Fruit fly (Drosophila melanogaster) whole organism, adult: ENCODE data around the gene CG17732.
A peak's percentile ranks its signal among the peaks of the same experiment; 100 is the strongest.

Experiments
- CG11617 ChIP-seq: fragments of 200-800 bp; sonication (Bioruptor generic); optimal IDR thresholded peaks from 2 replicates; lab custom pipeline; 2017; ENCODE audit warnings: mild to moderate bottlenecking, missing biosample characterization, missing genetic modification reagents, missing genetic modification characterization
- CG12768 ChIP-seq: fragments of 200-800 bp; sonication (Bioruptor generic); optimal IDR thresholded peaks from 2 replicates; lab custom pipeline; 2017; ENCODE audit warnings: missing biosample characterization, missing genetic modification characterization, mild to moderate bottlenecking, moderate library complexity, missing genetic modification reagents
- CG14711 ChIP-seq: fragments of 200-800 bp; sonication (Bioruptor generic); optimal IDR thresholded peaks from 2 replicates; lab custom pipeline; 2018; ENCODE audit warnings: missing biosample characterization, mild to moderate bottlenecking, missing genetic modification characterization, moderate library complexity
- CG1620 ChIP-seq: fragments of 200-800 bp; sonication (Bioruptor generic); optimal IDR thresholded peaks from 2 replicates; lab custom pipeline; 2016; ENCODE audit warnings: missing biosample characterization, missing genetic modification characterization
- CG33017 ChIP-seq: fragments of 200-800 bp; sonication (Bioruptor generic); optimal IDR thresholded peaks from 2 replicates; lab custom pipeline; 2018; ENCODE audit warnings: missing biosample characterization, mild to moderate bottlenecking, missing genetic modification characterization, moderate library complexity
- CG5204 ChIP-seq: fragments of 200-800 bp; sonication (Bioruptor generic); optimal IDR thresholded peaks from 2 replicates; lab custom pipeline; 2016; ENCODE audit warnings: missing biosample characterization, missing genetic modification characterization
- CG7045 ChIP-seq: fragments of 200-800 bp; sonication (Bioruptor generic); optimal IDR thresholded peaks from 2 replicates; lab custom pipeline; 2017; ENCODE audit warnings: missing biosample characterization, mild to moderate bottlenecking, missing genetic modification characterization
- CG7101 ChIP-seq: fragments of 200-800 bp; sonication (Bioruptor generic); optimal IDR thresholded peaks from 2 replicates; lab custom pipeline; 2018; ENCODE audit warnings: missing biosample characterization, mild to moderate bottlenecking, missing genetic modification characterization, moderate library complexity
- Clk ChIP-seq: fragments of 200-800 bp; sonication (Bioruptor generic); optimal IDR thresholded peaks from 2 replicates; lab custom pipeline; 2017; ENCODE audit warnings: missing biosample characterization, missing genetic modification characterization
- Crg-1 ChIP-seq: fragments of 200-800 bp; sonication (Bioruptor generic); optimal IDR thresholded peaks from 2 replicates; lab custom pipeline; 2016; ENCODE audit warnings: missing biosample characterization, missing genetic modification characterization
- Hr96 ChIP-seq: fragments of 200-800 bp; sonication (Bioruptor generic); optimal IDR thresholded peaks from 2 replicates; lab custom pipeline; 2016; ENCODE audit warnings: missing biosample characterization, missing genetic modification characterization
- Mnt ChIP-seq: fragments of 200-800 bp; sonication (Bioruptor generic); optimal IDR thresholded peaks from 2 replicates; lab custom pipeline; 2016; ENCODE audit warnings: missing biosample characterization, mild to moderate bottlenecking, missing genetic modification characterization
- bab1 ChIP-seq: fragments of 200-800 bp; sonication (Bioruptor generic); optimal IDR thresholded peaks from 3 replicates; lab custom pipeline; 2019; ENCODE audit warnings: missing biosample characterization, mild to moderate bottlenecking, missing genetic modification characterization, moderate library complexity
- cic ChIP-seq: fragments of 200-800 bp; sonication (Bioruptor generic); optimal IDR thresholded peaks from 2 replicates; lab custom pipeline; 2017; ENCODE audit warnings: missing biosample characterization, mild to moderate bottlenecking, missing genetic modification characterization, moderate library complexity
- cnc ChIP-seq, 2 experiments: fragments of >200 bp; optimal IDR thresholded peaks; 2 replicates each; lab custom pipeline; 2017
- kay ChIP-seq: fragments of 200-800 bp; sonication (Bioruptor generic); peaks from one replicate; lab custom pipeline; 2016; ENCODE audit warnings: missing biosample characterization, missing genetic modification characterization, borderline replicate concordance
- ovo ChIP-seq: fragments of 200-800 bp; sonication (Bioruptor generic); optimal IDR thresholded peaks from 2 replicates; lab custom pipeline; 2016; ENCODE audit warnings: missing biosample characterization, missing genetic modification characterization
- pad ChIP-seq: fragments of 200-800 bp; sonication (Bioruptor generic); optimal IDR thresholded peaks from 3 replicates; lab custom pipeline; 2017; ENCODE audit warnings: missing biosample characterization, missing genetic modification characterization, mild to moderate bottlenecking, moderate library complexity, missing genetic modification reagents
- tj ChIP-seq: fragments of 200-800 bp; sonication (Bioruptor generic); optimal IDR thresholded peaks from 3 replicates; lab custom pipeline; 2017; ENCODE audit warnings: missing biosample characterization, mild to moderate bottlenecking, missing genetic modification characterization, moderate library complexity
- toe ChIP-seq: fragments of 200-800 bp; sonication (Bioruptor generic); optimal IDR thresholded peaks from 2 replicates; lab custom pipeline; 2016; ENCODE audit warnings: missing biosample characterization, missing genetic modification characterization

The CG17732 gene

dm6 chr3L:19994015-19994414 is 12.5 kb downstream of the CG17732 start:
- peak; percentile 36 for TF ChIP-seq CG14711 (tag; lab: Kevin White, UChicago)
- TF ChIP-seq kay (GFP tag; lab: Kevin White, UChicago) = peak; percentile 40
- TF ChIP-seq ovo (GFP tag; lab: Kevin White, UChicago) = no peak
- no peak for TF ChIP-seq bab1 (GFP tag; lab: Kevin White, UChicago)

- TF ChIP-seq pad (no peak), cic (GFP tag; lab: Kevin White, UChicago) (no peak), CG1620 (no peak), bab1 (GFP tag; lab: Kevin White, UChicago) (no peak), Mnt (GFP tag; lab: Kevin White, UChicago) (no peak), toe (no peak), CG5204 (GFP tag; lab: Kevin White, UChicago) (peak; percentile 33), CG12768 (peak; percentile 45), tj (GFP tag; lab: Kevin White, UChicago) (no peak), ovo (GFP tag; lab: Kevin White, UChicago) (no peak), cnc (optimal IDR thresholded peaks at IDR 0.05; lab: Kevin White, UChicago) (no peak), Clk (GFP tag; lab: Kevin White, UChicago) (no peak), CG14711 (tag; lab: Kevin White, UChicago) (no peak), CG11617 (GFP tag; lab: Kevin White, UChicago) (no peak), kay (GFP tag; lab: Kevin White, UChicago) (no peak), CG33017 (tag; lab: Kevin White, UChicago) (no peak), CG7045 (GFP tag; lab: Kevin White, UChicago) (no peak), Crg-1 (no peak)
Measured at dm6 chr3L:20000081-20000736, 18.7 kb downstream of the CG17732 start, which contains the start of the genes Tom20 and Gabat. Tom20 (plus strand) TSS chr3L:20000644. Gabat (minus strand) TSS chr3L:20000686.

dm6 chr3L:20000878-20001640 is 19.6 kb downstream of the CG17732 start:
- TF ChIP-seq Mnt (GFP tag; lab: Kevin White, UChicago) (peak; percentile 67), tj (GFP tag; lab: Kevin White, UChicago) (no peak), CG11617 (GFP tag; lab: Kevin White, UChicago) (no peak)

- TF ChIP-seq ovo (GFP tag; lab: Kevin White, UChicago) (peak; percentile 43), Hr96 (GFP tag; lab: Kevin White, UChicago) (no peak), bab1 (GFP tag; lab: Kevin White, UChicago) (peak; percentile 92), CG7101 (tag; lab: Kevin White, UChicago) (peak; percentile 89), Crg-1 (peak; percentile 71), kay (GFP tag; lab: Kevin White, UChicago) (peak; percentile 75), CG5204 (GFP tag; lab: Kevin White, UChicago) (peak; percentile 76), CG1620 (peak; percentile 78), Clk (GFP tag; lab: Kevin White, UChicago) (peak; percentile 80), toe (peak; percentile 85), cic (GFP tag; lab: Kevin White, UChicago) (peak; percentile 63), CG14711 (tag; lab: Kevin White, UChicago) (peak; percentile 82), CG11617 (GFP tag; lab: Kevin White, UChicago) (peak; percentile 86), CG7045 (GFP tag; lab: Kevin White, UChicago) (peak; percentile 85), CG12768 (peak; percentile 87), Mnt (GFP tag; lab: Kevin White, UChicago) (peak; percentile 62), cnc (optimal IDR thresholded peaks at IDR 0.05; lab: Kevin White, UChicago) (no peak), tj (GFP tag; lab: Kevin White, UChicago) (peak; percentile 59), pad (peak; percentile 66), CG33017 (tag; lab: Kevin White, UChicago) (peak; percentile 85)
Measured at dm6 chr3L:20002482-20003234, 21.2 kb downstream of the CG17732 start, which contains the start of gene CG7668. CG7668 (plus strand) TSS chr3L:20002736.

- TF ChIP-seq Crg-1 (no peak), CG11617 (GFP tag; lab: Kevin White, UChicago) (no peak), bab1 (GFP tag; lab: Kevin White, UChicago) (no peak), CG14711 (tag; lab: Kevin White, UChicago) (no peak), CG1620 (no peak), tj (GFP tag; lab: Kevin White, UChicago) (no peak), cnc (optimal IDR thresholded peaks at IDR 0.05; lab: Kevin White, UChicago) (no peak), Hr96 (GFP tag; lab: Kevin White, UChicago) (no peak)
Measured at dm6 chr3L:20003235-20003493, 21.7 kb downstream of the CG17732 start.

- TF ChIP-seq toe (no peak), CG5204 (GFP tag; lab: Kevin White, UChicago) (no peak), CG33017 (tag; lab: Kevin White, UChicago) (no peak), ovo (GFP tag; lab: Kevin White, UChicago) (no peak)
Measured at dm6 chr3L:20004442-20004869, 23.0 kb downstream of the CG17732 start.
